Fruit fly (Drosophila melanogaster) whole organism, embryonic: ENCODE data around the gene CG3604.

Experiments
- B-H2 ChIP-seq: fragments of 200-800 bp; sonication (Bioruptor generic); optimal IDR thresholded peaks from 2 replicates; lab custom pipeline; 2018; ENCODE audit warnings: missing biosample characterization, mild to moderate bottlenecking, missing genetic modification characterization
- BEAF-32 ChIP-seq: fragments of 200-800 bp; sonication (Bioruptor generic); optimal IDR thresholded peaks from 3 replicates; lab custom pipeline; 2017; ENCODE audit warnings: missing biosample characterization, missing genetic modification characterization, mild to moderate bottlenecking, moderate library complexity, missing genetic modification reagents
- CG10959 ChIP-seq: fragments of 200-800 bp; sonication (Bioruptor generic); IDR thresholded peaks from 2 replicates; pipeline ENCODE4 v1.3.6; 2022; ENCODE audit warnings: missing biosample characterization, missing genetic modification characterization
- CG11695 ChIP-seq: fragments of 200-800 bp; sonication (Bioruptor generic); IDR thresholded peaks from 3 replicates; pipeline ENCODE4 v1.3.6; 2022; ENCODE audit warnings: missing biosample characterization, missing genetic modification characterization
- CG12236 ChIP-seq: fragments of 200-800 bp; sonication (Bioruptor generic); optimal IDR thresholded peaks from 2 replicates; lab custom pipeline; 2016; ENCODE audit warnings: missing biosample characterization, missing genetic modification characterization
- CG1233 ChIP-seq: fragments of 200-800 bp; sonication (Bioruptor generic); optimal IDR thresholded peaks from 4 replicates; lab custom pipeline; 2018; ENCODE audit warnings: missing biosample characterization, mild to moderate bottlenecking, missing genetic modification characterization
- CG12391 ChIP-seq: fragments of 200-800 bp; sonication (Bioruptor generic); optimal IDR thresholded peaks from 3 replicates; lab custom pipeline; 2018; ENCODE audit warnings: missing biosample characterization, mild to moderate bottlenecking, missing genetic modification characterization, moderate library complexity
- CG13894 ChIP-seq: fragments of 200-800 bp; sonication (Bioruptor generic); optimal IDR thresholded peaks from 3 replicates; lab custom pipeline; 2018; ENCODE audit warnings: missing biosample characterization, mild to moderate bottlenecking, missing genetic modification characterization, moderate library complexity
- CG15073 ChIP-seq: fragments of 200-800 bp; sonication (Bioruptor generic); optimal IDR thresholded peaks from 2 replicates; lab custom pipeline; 2016; ENCODE audit warnings: missing biosample characterization, missing genetic modification characterization
- CG1529 ChIP-seq: fragments of 200-800 bp; sonication (Bioruptor generic); optimal IDR thresholded peaks from 3 replicates; lab custom pipeline; 2018; ENCODE audit warnings: missing biosample characterization, missing genetic modification characterization
- CG15696 ChIP-seq: fragments of 200-800 bp; sonication (Bioruptor generic); optimal IDR thresholded peaks from 2 replicates; lab custom pipeline; 2019; ENCODE audit warnings: missing biosample characterization, mild to moderate bottlenecking, missing genetic modification characterization, moderate library complexity
- CG16863 ChIP-seq: fragments of 200-800 bp; sonication (Bioruptor generic); optimal IDR thresholded peaks from 3 replicates; lab custom pipeline; 2016; ENCODE audit warnings: missing biosample characterization, missing genetic modification characterization
- CG17186 ChIP-seq: fragments of 200-800 bp; sonication (Bioruptor generic); optimal IDR thresholded peaks from 3 replicates; lab custom pipeline; 2017; ENCODE audit warnings: missing biosample characterization, missing genetic modification reagents, missing genetic modification characterization
- CG17385 ChIP-seq: fragments of 200-800 bp; sonication (Bioruptor generic); optimal IDR thresholded peaks from 3 replicates; lab custom pipeline; 2018; ENCODE audit warnings: missing biosample characterization, mild to moderate bottlenecking, missing genetic modification characterization
- CG2120 ChIP-seq: fragments of 200-800 bp; sonication (Bioruptor generic); optimal IDR thresholded peaks from 3 replicates; lab custom pipeline; 2016; ENCODE audit warnings: missing biosample characterization, missing genetic modification characterization
- CG2712 ChIP-seq: fragments of 200-800 bp; optimal IDR thresholded peaks from 3 replicates; lab custom pipeline; 2019; ENCODE audit warnings: missing biosample characterization, mild to moderate bottlenecking, missing genetic modification characterization, moderate library complexity
- CG32772 ChIP-seq: fragments of 200-800 bp; sonication (Bioruptor generic); IDR thresholded peaks from 2 replicates; pipeline ENCODE4 v1.3.6; 2022; ENCODE audit warnings: missing biosample characterization, missing genetic modification characterization
- CG3726 ChIP-seq: fragments of 200-800 bp; sonication (Bioruptor generic); IDR thresholded peaks from 3 replicates; pipeline ENCODE4, ENCODE4 v1.3.6; 2022; ENCODE audit warnings: missing biosample characterization, missing genetic modification characterization
- CG6654 ChIP-seq: fragments of 200-800 bp; sonication (Bioruptor generic); optimal IDR thresholded peaks from 2 replicates; lab custom pipeline; 2017; ENCODE audit warnings: missing biosample characterization, mild to moderate bottlenecking, missing genetic modification characterization
- CG6765 ChIP-seq: fragments of 200-800 bp; sonication (Bioruptor generic); optimal IDR thresholded peaks from 3 replicates; lab custom pipeline; 2017; ENCODE audit warnings: missing biosample characterization, mild to moderate bottlenecking, missing genetic modification characterization
- Dref ChIP-seq: fragments of 200-800 bp; sonication (Bioruptor generic); IDR thresholded peaks from 2 replicates; pipeline ENCODE4 v1.3.6; 2022; ENCODE audit warnings: missing biosample characterization, missing genetic modification characterization
- Hr78 ChIP-seq, 2 experiments: fragments of 200-800 bp in 1 of 2; fragments of >200 bp in 1 of 2; sonication (Bioruptor generic) in 1 of 2; optimal IDR thresholded peaks; 2 replicates each; lab custom pipeline; 2017 to 2019; ENCODE audit warnings: missing biosample characterization in 2 of 2, missing genetic modification characterization in 2 of 2, mild to moderate bottlenecking in 1 of 2, moderate library complexity in 1 of 2
- Neu2 ChIP-seq: fragments of 200-800 bp; sonication (Bioruptor generic); optimal IDR thresholded peaks from 3 replicates; lab custom pipeline; 2016; ENCODE audit warnings: missing biosample characterization, missing genetic modification characterization, borderline replicate concordance
- Ravus ChIP-seq: fragments of 200-800 bp; sonication (Bioruptor generic); IDR thresholded peaks from 2 replicates; pipeline ENCODE4 v1.3.6; 2022; ENCODE audit warnings: missing biosample characterization, missing genetic modification characterization
- Sin3A ChIP-seq: fragments of >200 bp; optimal IDR thresholded peaks from 2 replicates; lab custom pipeline; 2018
- Sox100B ChIP-seq: fragments of 200-800 bp; sonication (Bioruptor generic); optimal IDR thresholded peaks from 3 replicates; lab custom pipeline; 2018; ENCODE audit warnings: missing biosample characterization, mild to moderate bottlenecking, missing genetic modification characterization
- Tbp ChIP-seq: fragments of >200 bp; optimal IDR thresholded peaks from 2 replicates; lab custom pipeline; 2018; ENCODE audit warnings: missing biosample characterization, missing genetic modification characterization
- Xrp1 ChIP-seq: fragments of 200-800 bp; sonication (Bioruptor generic); IDR thresholded peaks from 2 replicates; pipeline ENCODE4 v1.3.6; 2022; ENCODE audit warnings: missing biosample characterization, missing genetic modification characterization
- aop ChIP-seq: fragments of 200-800 bp; sonication (Bioruptor generic); IDR thresholded peaks from 2 replicates; pipeline ENCODE4 v1.3.6; 2022; ENCODE audit warnings: missing biosample characterization, missing genetic modification characterization
- ara ChIP-seq: fragments of 200-800 bp; sonication (Bioruptor generic); IDR thresholded peaks from 2 replicates; pipeline ENCODE4 v1.3.6; 2022; ENCODE audit warnings: missing biosample characterization, missing genetic modification characterization
- bowl ChIP-seq: fragments of 200-800 bp; sonication (Bioruptor generic); IDR thresholded peaks from 2 replicates; pipeline ENCODE4 v1.3.6; 2022; ENCODE audit warnings: missing biosample characterization, missing genetic modification characterization
- bsh ChIP-seq, 2 experiments: fragments of 200-800 bp; sonication (Bioruptor generic); optimal IDR thresholded peaks; 2 replicates each; lab custom pipeline; 2017 to 2018; ENCODE audit warnings: mild to moderate bottlenecking in 2 of 2, missing biosample characterization in 2 of 2, missing genetic modification characterization in 2 of 2, moderate library complexity in 1 of 2
- chinmo ChIP-seq: fragments of 200-800 bp; sonication (Bioruptor generic); IDR thresholded peaks from 4 replicates; pipeline ENCODE4 v1.3.6; 2022; ENCODE audit warnings: missing biosample characterization, missing genetic modification characterization; ENCODE audit not compliant: partially characterized antibody
- ci ChIP-seq: fragments of 200-800 bp; sonication (Bioruptor generic); IDR thresholded peaks from 3 replicates; pipeline ENCODE4 v1.3.6; 2022; ENCODE audit warnings: missing biosample characterization, missing genetic modification characterization
- da ChIP-seq: fragments of 200-800 bp; sonication (Bioruptor generic); optimal IDR thresholded peaks from 2 replicates; lab custom pipeline; 2016; ENCODE audit warnings: missing biosample characterization, missing genetic modification characterization
- dmrt11E ChIP-seq: fragments of 200-800 bp; sonication (Bioruptor generic); optimal IDR thresholded peaks from 3 replicates; lab custom pipeline; 2018; ENCODE audit warnings: missing biosample characterization, mild to moderate bottlenecking, missing genetic modification characterization, moderate library complexity
- dpn ChIP-seq, 2 experiments: fragments of 200-800 bp; sonication (Bioruptor generic); optimal IDR thresholded peaks; 3 replicates each; lab custom pipeline; 2016; ENCODE audit warnings: missing biosample characterization in 2 of 2, missing genetic modification characterization in 2 of 2
- dysf ChIP-seq: fragments of 200-800 bp; sonication (Bioruptor generic); IDR thresholded peaks from 3 replicates; pipeline ENCODE4 v1.3.6; 2022; ENCODE audit warnings: missing biosample characterization, missing genetic modification characterization
- gcm ChIP-seq: fragments of 200-800 bp; sonication (Bioruptor generic); optimal IDR thresholded peaks from 2 replicates; lab custom pipeline; 2019; ENCODE audit warnings: missing biosample characterization, mild to moderate bottlenecking, missing genetic modification characterization, moderate library complexity
- jigr1 ChIP-seq: fragments of 200-800 bp; sonication (Bioruptor generic); IDR thresholded peaks from 3 replicates; pipeline ENCODE4 v1.3.6; 2022; ENCODE audit warnings: missing biosample characterization, missing genetic modification characterization
- kah ChIP-seq: fragments of 200-800 bp; sonication (Bioruptor generic); optimal IDR thresholded peaks from 2 replicates; lab custom pipeline; 2018; ENCODE audit warnings: missing biosample characterization, mild to moderate bottlenecking, missing genetic modification characterization
- kay ChIP-seq: fragments of 200-800 bp; sonication (Bioruptor generic); optimal IDR thresholded peaks from 2 replicates; lab custom pipeline; 2016; ENCODE audit warnings: missing biosample characterization, missing genetic modification characterization
- sim ChIP-seq: fragments of 200-800 bp; sonication (Bioruptor generic); IDR thresholded peaks from 2 replicates; pipeline ENCODE4 v1.3.6; 2022; ENCODE audit warnings: missing biosample characterization, missing genetic modification characterization
- ssp ChIP-seq: fragments of 200-800 bp; sonication (Bioruptor generic); IDR thresholded peaks from 2 replicates; pipeline ENCODE4 v1.3.6; 2022; ENCODE audit warnings: missing biosample characterization, missing genetic modification characterization
- twi ChIP-seq: fragments of 200-800 bp; optimal IDR thresholded peaks from 2 replicates; lab custom pipeline; 2019; ENCODE audit warnings: missing biosample characterization, mild to moderate bottlenecking, missing genetic modification characterization, moderate library complexity
- wdn ChIP-seq: fragments of 200-800 bp; sonication (Bioruptor generic); IDR thresholded peaks from 2 replicates; pipeline ENCODE4 v1.3.6; 2022; ENCODE audit warnings: missing biosample characterization, missing genetic modification characterization
- zfh2 ChIP-seq: fragments of 200-800 bp; sonication (Bioruptor generic); optimal IDR thresholded peaks from 2 replicates; lab custom pipeline; 2016; ENCODE audit warnings: missing biosample characterization, missing genetic modification characterization

The CG3604 gene

dm6 chr2L:3675770-3676169 lies 21.9 kb downstream of the CG3604 start (continued):
- TF ChIP-seq B-H2 = no peak
- TF ChIP-seq CG12391 (tag; lab: Kevin White, UChicago) = peak; percentile 29
- no peak for TF ChIP-seq Sin3A (lab: Kevin White, UChicago)
- TF ChIP-seq BEAF-32 (GFP tag; lab: Kevin White, UChicago) = no peak
- no peak for TF ChIP-seq CG17186 (GFP tag; lab: Kevin White, UChicago)
- no peak for TF ChIP-seq dysf (GFP tag; lab: Robert Waterston, UW)
- TF ChIP-seq Dref (GFP tag; lab: Robert Waterston, UW) = no peak
- TF ChIP-seq Neu2 (GFP tag; lab: Kevin White, UChicago) = no peak
- TF ChIP-seq bsh (GFP tag; optimal IDR thresholded peaks at IDR 0.05; lab: Kevin White, UChicago) = peak in 1 of 2 experiments; percentile 66
- TF ChIP-seq CG13894 (tag; lab: Kevin White, UChicago) = no peak
- peak; percentile 41 for TF ChIP-seq CG15696
- no peak for TF ChIP-seq dpn (GFP tag; optimal IDR thresholded peaks at IDR 0.05; lab: Kevin White, UChicago)
- no peak for TF ChIP-seq CG11695 (GFP tag; lab: Robert Waterston, UW)
- no peak for TF ChIP-seq chinmo
- no peak for TF ChIP-seq da (GFP tag; lab: Kevin White, UChicago)
- peak; percentile 69 for TF ChIP-seq ci (GFP tag; lab: Robert Waterston, UW)
- no peak for TF ChIP-seq kay
- TF ChIP-seq CG3726 (GFP tag; lab: Robert Waterston, UW) = no peak
- no peak for TF ChIP-seq Ravus
- no peak for TF ChIP-seq twi (tag; lab: Kevin White, UChicago)
- no peak for TF ChIP-seq kah (GFP tag; lab: Kevin White, UChicago)
- peak; percentile 55 for TF ChIP-seq CG10959 (GFP tag; lab: Robert Waterston, UW)
- no peak for TF ChIP-seq CG15073 (GFP tag; lab: Kevin White, UChicago)
- no peak for TF ChIP-seq CG17385 (GFP tag; lab: Kevin White, UChicago)
- peak; percentile 73 for TF ChIP-seq Xrp1 (GFP tag; lab: Robert Waterston, UW)
- no peak for TF ChIP-seq CG2120 (GFP tag; lab: Kevin White, UChicago)
- TF ChIP-seq CG1529 = no peak
- peak; percentile 67 for TF ChIP-seq CG2712 (tag; lab: Kevin White, UChicago)
- TF ChIP-seq Tbp (GFP tag; lab: Kevin White, UChicago) = no peak
- no peak for TF ChIP-seq zfh2
- TF ChIP-seq dmrt11E (tag; lab: Kevin White, UChicago) = peak; percentile 67
- peak; percentile 12 for TF ChIP-seq CG16863 (GFP tag; lab: Kevin White, UChicago)
- TF ChIP-seq Hr78 (GFP tag; optimal IDR thresholded peaks at IDR 0.05; lab: Kevin White, UChicago) = no peak
- no peak for TF ChIP-seq CG1233 (GFP tag; lab: Kevin White, UChicago)
- TF ChIP-seq jigr1 (GFP tag; lab: Robert Waterston, UW) = no peak
- TF ChIP-seq sim = 0 out of 2 replicates have a peak, but pooled peaks have one; percentile 6
- no peak for TF ChIP-seq wdn (GFP tag; lab: Robert Waterston, UW)
- no peak for TF ChIP-seq CG12236
- no peak for TF ChIP-seq gcm (GFP tag; lab: Kevin White, UChicago)
- no peak for TF ChIP-seq CG6654 (GFP tag; lab: Kevin White, UChicago)
- no peak for TF ChIP-seq bowl (GFP tag; lab: Robert Waterston, UW)
- no peak for TF ChIP-seq CG6765 (GFP tag; lab: Kevin White, UChicago)
- TF ChIP-seq aop = no peak
- no peak for TF ChIP-seq ssp (GFP tag; lab: Robert Waterston, UW)
- peak; percentile 49; the same call in 1 of the 2 replicates for TF ChIP-seq ara (GFP tag; lab: Robert Waterston, UW)
- TF ChIP-seq CG32772 (GFP tag; lab: Robert Waterston, UW) = 0 out of 2 replicates have a peak, but pooled peaks have one; percentile 7
- TF ChIP-seq Sox100B (GFP tag; lab: Kevin White, UChicago) = no peak
